Fruit fly (Drosophila melanogaster) whole organism, embryonic: Measurements from ENCODE around the gene Ask1.

Experiments
- Asciz ChIP-seq: fragments of 200-800 bp; sonication (Bioruptor generic); optimal IDR thresholded peaks from 2 replicates; lab custom pipeline; 2017; ENCODE audit warnings: missing biosample characterization, mild to moderate bottlenecking, missing genetic modification characterization, missing genetic modification reagents
- CG7745 ChIP-seq: fragments of 200-800 bp; sonication (Bioruptor generic); optimal IDR thresholded peaks from 2 replicates; lab custom pipeline; 2018; ENCODE audit warnings: missing biosample characterization, mild to moderate bottlenecking, missing genetic modification characterization, moderate library complexity
- CG7963 ChIP-seq: fragments of 200-800 bp; sonication (Bioruptor generic); IDR thresholded peaks from 3 replicates; pipeline ENCODE4 v1.3.6; 2022; ENCODE audit warnings: missing biosample characterization, missing genetic modification characterization; ENCODE audit not compliant: partially characterized antibody
- H2.0 ChIP-seq: fragments of 200-800 bp; sonication (Bioruptor generic); IDR thresholded peaks from 2 replicates; pipeline ENCODE4 v1.3.6; 2022; ENCODE audit warnings: missing biosample characterization, missing genetic modification characterization
- amos ChIP-seq: fragments of 200-800 bp; sonication (Bioruptor generic); IDR thresholded peaks from 2 replicates; pipeline ENCODE4 v1.3.6; 2022; ENCODE audit warnings: missing biosample characterization, missing genetic modification characterization; ENCODE audit not compliant: partially characterized antibody
- ems ChIP-seq: fragments of 200-800 bp; sonication (Bioruptor generic); optimal IDR thresholded peaks from 3 replicates; lab custom pipeline; 2016; ENCODE audit warnings: missing biosample characterization, missing genetic modification characterization

dm6 chr3R:19858017-19858659 is 21.4 kb upstream of the Ask1 start:
- TF ChIP-seq Asciz: peak; percentile 26
- no peak for TF ChIP-seq ems (GFP tag; lab: Kevin White, UChicago)
- no peak for TF ChIP-seq amos
- TF ChIP-seq H2.0: no peak
- TF ChIP-seq CG7745: peak; percentile 44
- no peak for TF ChIP-seq CG7963
